Fruit fly (Drosophila melanogaster) Kc167 (cell line): ENCODE results near the gene CG1774.

ENCODE experiments used
- Myc ChIP-seq: fragments of >200 bp; optimal IDR thresholded peaks from 2 replicates; lab custom pipeline; 2017; ENCODE audit warnings: missing external identifiers
- Sin3A ChIP-seq: fragments of >200 bp; optimal IDR thresholded peaks from 2 replicates; lab custom pipeline; 2018; ENCODE audit warnings: missing external identifiers
- h ChIP-seq: fragments of >200 bp; optimal IDR thresholded peaks from 3 replicates; lab custom pipeline; 2018; ENCODE audit warnings: missing external identifiers
- insv ChIP-seq: fragments of >200 bp; optimal IDR thresholded peaks from 3 replicates; lab custom pipeline; 2018; ENCODE audit warnings: missing external identifiers
- psq ChIP-seq: fragments of >200 bp; optimal IDR thresholded peaks from 2 replicates; lab custom pipeline; 2017; ENCODE audit warnings: missing external identifiers
- ttk ChIP-seq: sonication (Bioruptor generic); optimal IDR thresholded peaks from 2 replicates; lab custom pipeline; 2017; ENCODE audit warnings: missing external identifiers

CG1774 gene

DNA sequence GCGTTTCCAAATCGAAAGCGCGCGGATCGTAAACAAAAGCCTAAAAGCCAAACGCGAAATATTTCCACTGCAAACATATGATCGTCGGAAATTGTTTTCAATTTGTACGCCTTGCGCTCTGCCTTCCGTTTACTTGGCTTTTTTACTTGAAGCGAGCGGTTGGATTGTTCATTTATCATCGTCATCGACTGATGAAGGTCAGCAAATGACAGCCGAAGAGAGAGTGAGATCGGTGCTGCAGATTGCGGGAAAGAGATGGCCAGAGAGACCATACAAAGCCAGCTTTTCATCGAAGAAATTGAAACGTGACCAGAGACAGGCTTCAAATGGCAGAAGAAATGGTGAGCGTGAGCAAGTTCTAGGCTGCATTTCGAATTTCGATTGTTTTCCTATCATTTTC lies 13.2 kb downstream of the CG1774 start:
- TF ChIP-seq insv (lab: Kevin White, UChicago) (no peak), ttk (lab: Kevin White, UChicago) (no peak), Myc (no peak), h (lab: Kevin White, UChicago) (no peak), psq (lab: Kevin White, UChicago) (no peak), Sin3A (lab: Kevin White, UChicago) (no peak)

dm6 chr3R:31606242-31607143 lies 13.9 kb downstream of the CG1774 start:
- no peak for TF ChIP-seq psq (lab: Kevin White, UChicago)
- TF ChIP-seq insv (lab: Kevin White, UChicago) = no peak
- no peak for TF ChIP-seq h (lab: Kevin White, UChicago)
- no peak for TF ChIP-seq Sin3A (lab: Kevin White, UChicago)
- no peak for TF ChIP-seq Myc
- no peak for TF ChIP-seq ttk (lab: Kevin White, UChicago)

DNA sequence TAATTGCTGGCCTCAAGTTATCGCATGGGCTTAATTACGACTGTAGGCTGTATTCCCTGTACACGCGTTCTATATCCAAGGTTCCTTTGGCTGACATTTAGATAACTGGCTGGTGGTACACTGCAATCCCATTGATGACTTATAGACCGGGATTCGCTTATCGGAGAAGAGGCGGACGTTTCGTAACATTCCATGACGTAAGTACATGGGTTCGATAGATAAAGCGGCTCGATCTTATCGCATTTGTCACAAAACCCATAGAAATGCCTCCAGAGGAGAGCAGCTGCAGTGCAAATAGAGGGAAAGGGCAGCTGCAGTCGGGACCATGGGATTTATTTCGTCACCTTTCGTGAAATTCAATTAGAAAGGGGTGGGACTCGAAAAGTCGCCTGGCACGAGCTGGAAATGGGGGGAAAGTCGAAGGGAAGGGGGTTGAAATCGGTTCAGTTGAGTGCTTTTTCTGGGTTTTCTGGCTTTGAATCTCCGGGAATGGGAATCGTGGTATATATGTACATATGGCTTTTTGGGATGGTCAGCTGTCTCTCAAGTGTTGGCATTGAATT lies 14.8 kb downstream of the CG1774 start:
- no peak for TF ChIP-seq ttk (lab: Kevin White, UChicago)
- no peak for TF ChIP-seq psq (lab: Kevin White, UChicago)
- TF ChIP-seq insv (lab: Kevin White, UChicago) = no peak
- no peak for TF ChIP-seq Sin3A (lab: Kevin White, UChicago)
- TF ChIP-seq h (lab: Kevin White, UChicago) = no peak
- TF ChIP-seq Myc = no peak

DNA sequence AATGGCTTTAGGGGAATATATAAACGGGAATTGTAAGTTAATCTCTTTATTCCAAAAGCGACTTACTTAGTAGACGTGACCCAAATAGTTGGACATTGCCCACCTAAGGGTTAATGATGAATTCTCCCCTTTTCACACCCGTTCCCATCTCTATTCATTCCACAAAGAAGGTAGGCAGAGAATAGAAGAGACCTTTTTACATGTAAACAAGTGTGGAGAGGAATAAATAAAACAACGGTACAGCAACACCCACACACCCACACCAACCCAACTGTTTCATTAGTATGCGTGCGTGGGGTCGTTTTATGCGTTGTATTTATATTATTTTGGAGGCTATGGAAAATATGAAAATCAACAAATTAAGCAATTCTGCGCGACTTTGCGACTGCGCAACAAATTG lies 15.4 kb downstream of the CG1774 start:
- TF ChIP-seq h (lab: Kevin White, UChicago) = no peak
- no peak for TF ChIP-seq insv (lab: Kevin White, UChicago)
- TF ChIP-seq ttk (lab: Kevin White, UChicago) = no peak
- TF ChIP-seq Sin3A (lab: Kevin White, UChicago) = no peak
- TF ChIP-seq Myc = no peak
- no peak for TF ChIP-seq psq (lab: Kevin White, UChicago)

DNA sequence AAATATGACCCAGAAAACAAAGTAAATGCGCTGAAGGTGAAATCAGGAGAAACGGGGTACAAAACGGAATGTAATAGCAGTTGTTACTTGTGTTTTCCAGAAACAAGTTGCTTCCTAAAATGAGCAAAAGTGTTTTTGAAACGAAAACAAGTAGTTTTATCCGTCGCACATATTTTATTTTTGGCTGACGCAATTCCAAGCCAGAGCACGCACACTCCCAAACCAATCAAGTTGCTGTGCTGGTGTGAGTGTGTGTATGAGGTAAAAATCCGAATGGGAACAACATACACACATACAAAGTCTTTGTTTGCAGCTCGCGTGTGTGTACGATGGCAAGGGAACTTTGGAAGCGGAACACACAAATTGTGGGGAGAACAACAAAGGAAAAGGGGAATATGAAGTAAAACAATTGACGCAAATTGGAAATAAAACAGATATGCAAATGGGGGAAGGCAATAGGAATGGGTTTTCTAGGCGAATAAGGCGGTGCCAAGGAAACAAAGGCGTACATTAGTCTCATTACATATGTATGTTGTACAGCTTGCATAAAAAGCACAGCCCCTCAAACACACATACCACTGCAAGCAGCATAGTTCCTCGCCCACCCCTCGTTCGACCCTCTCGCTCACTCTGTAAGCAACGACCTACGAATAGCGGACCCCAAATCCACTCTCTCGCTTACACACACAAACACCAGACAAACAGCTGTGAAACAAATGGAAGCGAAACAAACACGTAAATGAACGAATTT lies 16.0 kb downstream of the CG1774 start:
- TF ChIP-seq psq (lab: Kevin White, UChicago) = peak; percentile 4
- TF ChIP-seq Sin3A (lab: Kevin White, UChicago) = no peak
- no peak for TF ChIP-seq ttk (lab: Kevin White, UChicago)
- TF ChIP-seq insv (lab: Kevin White, UChicago) = no peak
- no peak for TF ChIP-seq h (lab: Kevin White, UChicago)

DNA sequence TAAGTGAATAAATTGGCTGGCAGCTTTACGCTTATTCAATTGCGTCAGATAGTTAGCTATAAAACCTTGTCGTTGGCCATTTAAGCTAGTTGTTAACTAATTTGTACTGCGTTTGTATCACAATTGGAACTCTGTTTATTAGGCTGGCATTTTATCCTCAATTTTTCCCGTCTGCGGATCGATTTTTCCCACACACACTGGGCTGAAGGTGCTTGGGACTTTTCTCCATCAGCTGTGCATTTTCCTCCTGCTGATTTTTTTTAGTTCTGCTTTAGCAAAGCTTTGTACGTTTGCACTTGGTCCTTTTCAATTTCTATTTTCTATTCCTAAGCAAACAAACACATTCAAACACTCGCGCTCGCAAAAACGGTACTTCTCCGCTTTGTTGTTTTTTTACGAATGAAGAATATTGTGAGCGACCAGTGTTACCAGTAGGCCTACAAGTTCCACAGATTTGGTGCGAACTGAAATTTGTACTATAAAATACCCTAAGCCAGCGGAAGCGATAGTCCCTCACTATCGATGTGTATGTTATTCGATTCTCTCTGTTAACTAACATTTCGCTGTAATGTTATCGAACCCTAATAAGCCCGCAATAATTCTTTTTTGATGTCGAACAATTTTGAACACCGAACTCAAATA lies 16.9 kb downstream of the CG1774 start:
- no peak for TF ChIP-seq ttk (lab: Kevin White, UChicago)
- no peak for TF ChIP-seq psq (lab: Kevin White, UChicago)
- no peak for TF ChIP-seq Myc
- TF ChIP-seq h (lab: Kevin White, UChicago) = no peak

dm6 chr3R:31610639-31611594 lies 18.3 kb downstream of the CG1774 start, which contains the start of gene Med:
TSS of gene Med (plus strand) at chr3R:31611046.
- no peak for TF ChIP-seq h (lab: Kevin White, UChicago)
- TF ChIP-seq Sin3A (lab: Kevin White, UChicago) = no peak
- TF ChIP-seq psq (lab: Kevin White, UChicago) = no peak
- TF ChIP-seq insv (lab: Kevin White, UChicago) = no peak
- TF ChIP-seq ttk (lab: Kevin White, UChicago) = no peak
- TF ChIP-seq Myc = no peak

DNA sequence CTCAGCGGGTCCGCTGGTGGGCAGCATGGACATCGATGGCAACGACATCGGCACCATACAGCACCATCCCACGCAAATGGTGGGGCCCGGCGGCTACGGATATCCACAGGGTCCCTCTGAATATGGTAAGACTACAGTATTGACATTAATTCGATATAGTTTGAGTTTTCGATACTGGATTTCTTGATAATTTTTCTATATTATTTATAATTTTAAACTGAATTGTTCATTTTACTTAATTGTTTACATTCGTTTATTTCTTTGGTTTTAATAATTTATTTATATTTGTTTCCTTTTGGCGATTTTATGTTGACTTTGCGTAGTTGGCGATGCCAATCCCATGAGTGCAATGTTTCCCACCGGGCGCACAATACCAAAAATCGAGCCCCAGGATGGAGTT lies 20.0 kb downstream of the CG1774 start, which contains the start of gene CycG:
Gene CycG, minus strand, starts transcription at position 101 of the 400 bp plus-strand sequence.
- no peak for TF ChIP-seq ttk (lab: Kevin White, UChicago)

DNA sequence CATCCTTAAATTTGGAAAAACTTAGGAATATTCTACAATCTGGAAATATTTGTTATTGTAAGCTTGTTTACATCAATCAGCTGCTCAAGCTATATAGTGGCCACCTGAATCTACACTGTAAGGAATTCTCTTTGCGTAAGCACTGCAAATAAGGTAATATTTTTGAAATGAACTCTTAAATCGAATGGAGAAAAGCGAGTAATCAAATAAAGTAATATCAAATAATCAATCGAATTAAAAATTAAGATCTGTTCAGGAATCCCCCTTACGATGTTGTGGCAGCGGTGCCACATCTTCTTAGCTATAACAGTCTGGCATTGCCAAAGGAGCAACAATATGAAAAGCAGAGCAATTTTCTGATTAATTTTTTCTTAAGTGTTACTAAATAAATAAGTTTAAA lies 23.4 kb downstream of the CG1774 start, which contains the start of the genes Mnat9 and CG1792:
Gene Mnat9, minus strand, starts transcription at position 160 of the 400 bp plus-strand sequence.
Gene CG1792, plus strand, starts transcription at position 303 of the 400 bp plus-strand sequence.
- no peak for TF ChIP-seq Myc
- TF ChIP-seq h (lab: Kevin White, UChicago) = no peak
- no peak for TF ChIP-seq psq (lab: Kevin White, UChicago)

DNA sequence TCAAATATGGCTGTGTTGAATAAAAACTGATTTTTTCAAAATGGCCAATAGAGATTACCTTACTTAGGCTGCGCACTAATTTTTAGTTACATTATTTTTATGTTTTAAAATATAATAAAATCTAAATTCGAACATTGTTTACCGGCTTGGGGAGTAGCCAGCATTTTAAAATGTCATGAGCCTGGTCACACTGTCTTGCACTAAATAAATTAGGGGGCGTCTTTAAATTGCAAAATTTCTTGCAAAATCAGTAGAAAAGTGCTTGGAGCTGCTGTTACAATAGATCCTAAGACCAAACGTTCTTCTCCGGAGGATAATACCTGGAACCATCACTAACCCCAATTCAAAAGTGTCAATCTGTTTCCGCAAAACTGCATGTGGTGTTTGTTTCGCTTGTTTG lies 25.2 kb downstream of the CG1774 start, which contains the start of gene pasha:
Gene pasha, plus strand, starts transcription at position 177 of the 400 bp plus-strand sequence.
- no peak for TF ChIP-seq Sin3A (lab: Kevin White, UChicago)
